Fruit fly (Drosophila melanogaster): ENCODE measurements around the gene Spn28F.

Spn28F gene

dm6 chr2L:8279400-8280065, 37.9 kb upstream of the Spn28F start (continued):
- TF ChIP-seq CG2202 (tag; optimal IDR thresholded peaks at IDR 0.05) (peak; percentile 82), Sox102F (GFP tag; optimal IDR thresholded peaks at IDR 0.05) (peak; percentile 37), Ets97D (GFP tag; optimal IDR thresholded peaks at IDR 0.05) (peak; percentile 27), Kr (GFP tag; optimal IDR thresholded peaks at IDR 0.05) (no peak), CG15073 (GFP tag; optimal IDR thresholded peaks at IDR 0.05) (no peak), Eip74EF (GFP tag; optimal IDR thresholded peaks at IDR 0.05) (peak in 1 of 2 experiments; percentile 17), twi (tag; optimal IDR thresholded peaks at IDR 0.05) (peak; percentile 68), mirr (GFP tag; optimal IDR thresholded peaks at IDR 0.05) (no peak), al (GFP tag; IDR thresholded peaks at IDR 0.05) (no peak), CG17802 (tag; optimal IDR thresholded peaks at IDR 0.05) (peak; percentile 33), CG6854 (GFP tag; optimal IDR thresholded peaks at IDR 0.05) (no peak), ATbp (GFP tag; optimal IDR thresholded peaks at IDR 0.05) (peak; percentile 24), chinmo (GFP tag; IDR thresholded peaks at IDR 0.05; ENCODE audit: partially characterized antibody) (no peak), CG4282 (GFP tag; optimal IDR thresholded peaks at IDR 0.05) (no peak), tin (GFP tag; optimal IDR thresholded peaks at IDR 0.05) (peak; percentile 67), NC2α (GFP tag; optimal IDR thresholded peaks at IDR 0.05) (peak; percentile 31), ranshi (GFP tag; IDR thresholded peaks at IDR 0.05) (0 out of 2 replicates have a peak, but pooled peaks have one; percentile 28), ato (GFP tag; IDR thresholded peaks at IDR 0.05; ENCODE audit: partially characterized antibody) (no peak), pnt (GFP tag; optimal IDR thresholded peaks at IDR 0.05) (peak; percentile 49), CG16815 (GFP tag; optimal IDR thresholded peaks at IDR 0.05) (peak; percentile 76), unc-4 (GFP tag; IDR thresholded peaks at IDR 0.05; ENCODE audit: partially characterized antibody) (no peak), CG14050 (GFP tag; IDR thresholded peaks at IDR 0.05) (no peak), ewg (GFP tag; optimal IDR thresholded peaks at IDR 0.05) (peak; percentile 44), CG17186 (GFP tag; optimal IDR thresholded peaks at IDR 0.05) (no peak), CG8089 (GFP tag; optimal IDR thresholded peaks at IDR 0.05) (peak; percentile 50), az2 (GFP tag; optimal IDR thresholded peaks at IDR 0.05) (peak; percentile 72), pho (GFP tag; optimal IDR thresholded peaks at IDR 0.05) (no peak), h (optimal IDR thresholded peaks at IDR 0.05) (no peak), Lhr (GFP tag; optimal IDR thresholded peaks at IDR 0.05) (peak; percentile 47), TFAM (GFP tag; optimal IDR thresholded peaks at IDR 0.05) (no peak), jigr1 (GFP tag; IDR thresholded peaks at IDR 0.05) (no peak), CG14860 (GFP tag; IDR thresholded peaks at IDR 0.05; ENCODE audit: partially characterized antibody) (no peak), phol (tag; optimal IDR thresholded peaks at IDR 0.05) (peak; percentile 82), ase (GFP tag; IDR thresholded peaks at IDR 0.05) (no peak), CG12744 (GFP tag; optimal IDR thresholded peaks at IDR 0.05) (no peak), Nf-YC (tag; optimal IDR thresholded peaks at IDR 0.05) (no peak), Taf1 (GFP tag; IDR thresholded peaks at IDR 0.05) (no peak), CG10654 (GFP tag; optimal IDR thresholded peaks at IDR 0.05) (no peak), PHDP (tag; optimal IDR thresholded peaks at IDR 0.05) (peak; percentile 46), CG3407 (GFP tag; optimal IDR thresholded peaks at IDR 0.05) (peak; percentile 55), wek (GFP tag; optimal IDR thresholded peaks at IDR 0.05) (no peak), Rfx (GFP tag; IDR thresholded peaks at IDR 0.05) (no peak), CG16813 (GFP tag; IDR thresholded peaks at IDR 0.05; ENCODE audit: partially characterized antibody) (no peak), zen (tag; optimal IDR thresholded peaks at IDR 0.05) (peak; percentile 71), her (GFP tag; optimal IDR thresholded peaks at IDR 0.05) (no peak), CG31224 (GFP tag; IDR thresholded peaks at IDR 0.05) (no peak), ash1 (GFP tag; optimal IDR thresholded peaks at IDR 0.05) (no peak), Sry-β (GFP tag; optimal IDR thresholded peaks at IDR 0.05) (peak; percentile 24), CG42726 (GFP tag; IDR thresholded peaks at IDR 0.05; ENCODE audit: partially characterized antibody) (no peak), maf-S (GFP tag; optimal IDR thresholded peaks at IDR 0.05) (peak; percentile 17)
